Worm (Caenorhabditis elegans) whole organism, L4 larva: ENCODE results near the gene srx-86.

Experiments
- F44E2.7 ChIP-seq: fragments of 200-800 bp; sonication (Bioruptor generic); IDR thresholded peaks from 2 replicates; pipeline ENCODE4 v2.1.2; 2022; ENCODE audit warnings: missing genetic modification characterization, missing compliant biosample characterization
- R02D3.7 ChIP-seq: fragments of 150-350 bp; sonication (generic microtip); optimal IDR thresholded peaks from 3 replicates; lab custom pipeline; 2014; ENCODE audit warnings: missing biosample characterization, missing genetic modification characterization
- T26A8.4 ChIP-seq: fragments of 200-800 bp; sonication (Bioruptor generic); IDR thresholded peaks from 2 replicates; pipeline ENCODE4 v1.3.6; 2022; ENCODE audit warnings: missing genetic modification characterization, missing compliant biosample characterization
- ZK546.5 ChIP-seq, 2 experiments: sonication (generic microtip); optimal IDR thresholded peaks; 2 replicates each; lab custom pipeline; 2017; ENCODE audit warnings: missing biosample characterization in 2 of 2, missing genetic modification characterization in 2 of 2
- aha-1 ChIP-seq: fragments of 150-350 bp; peaks from one replicate; lab custom pipeline; 2014; ENCODE audit warnings: missing biosample characterization, missing genetic modification characterization
- ama-1 ChIP-seq: fragments of 150-350 bp; optimal IDR thresholded peaks from 2 replicates; lab custom pipeline; 2014; ENCODE audit warnings: inconsistent platforms, mixed read lengths
- arid-1 ChIP-seq: fragments of 200-800 bp; sonication (Bioruptor generic); conservative IDR thresholded peaks from 2 replicates; pipeline ENCODE4 v1.3.6; 2022; ENCODE audit warnings: missing genetic modification reagents, missing genetic modification characterization, missing compliant biosample characterization
- ceh-28 ChIP-seq: fragments of 150-350 bp; optimal IDR thresholded peaks from 2 replicates; lab custom pipeline; 2014; ENCODE audit warnings: missing biosample characterization, missing genetic modification reagents, missing genetic modification characterization
- ceh-44 ChIP-seq: fragments of 200-800 bp; sonication (Bioruptor generic); IDR thresholded peaks from 2 replicates; pipeline ENCODE4 v1.3.6; 2022; ENCODE audit warnings: missing genetic modification reagents, missing genetic modification characterization, missing compliant biosample characterization
- ceh-62 ChIP-seq: sonication (generic microtip); optimal IDR thresholded peaks from 2 replicates; lab custom pipeline; 2017; ENCODE audit warnings: missing biosample characterization, missing genetic modification characterization
- ces-1 ChIP-seq: fragments of 150-350 bp; sonication (generic microtip); optimal IDR thresholded peaks from 4 replicates; lab custom pipeline; 2014; ENCODE audit warnings: missing biosample characterization, missing genetic modification reagents, missing genetic modification characterization
- ctbp-1 ChIP-seq: fragments of 200-800 bp; sonication (Bioruptor generic); IDR thresholded peaks from 2 replicates; pipeline ENCODE4 v1.3.6; 2022; ENCODE audit warnings: missing genetic modification reagents, missing genetic modification characterization, missing compliant biosample characterization
- daf-16 ChIP-seq, 3 experiments: sonication (generic microtip); optimal IDR thresholded peaks; 2 replicates each; lab custom pipeline; 2016 to 2017; ENCODE audit warnings: missing genetic modification characterization in 3 of 3, missing genetic modification reagents in 3 of 3, mild to moderate bottlenecking in 2 of 3, missing compliant biosample characterization in 2 of 3, missing biosample characterization in 1 of 3, moderate library complexity in 1 of 3
- daf-19 ChIP-seq: fragments of 200-800 bp; sonication (Bioruptor generic); conservative IDR thresholded peaks from 2 replicates; pipeline ENCODE4 v1.3.6; 2022; ENCODE audit warnings: missing genetic modification characterization, missing compliant biosample characterization
- dmd-6 ChIP-seq: fragments of 200-800 bp; sonication (Bioruptor generic); IDR thresholded peaks from 2 replicates; pipeline ENCODE4 v1.3.6; 2022; ENCODE audit warnings: missing genetic modification reagents, missing genetic modification characterization, missing compliant biosample characterization
- dmd-8 ChIP-seq: fragments of 200-800 bp; sonication (Bioruptor generic); IDR thresholded peaks from 2 replicates; pipeline ENCODE4 v1.3.6; 2022; ENCODE audit warnings: missing genetic modification characterization, missing compliant biosample characterization
- dmd-9 ChIP-seq: fragments of 200-800 bp; sonication (Bioruptor generic); IDR thresholded peaks from 2 replicates; pipeline ENCODE4 v1.3.6; 2022; ENCODE audit warnings: missing genetic modification reagents, missing genetic modification characterization, missing compliant biosample characterization
- egl-43 ChIP-seq: fragments of 200-800 bp; sonication (Bioruptor generic); IDR thresholded peaks from 2 replicates; pipeline ENCODE4 v1.3.6; 2022; ENCODE audit warnings: missing genetic modification reagents, missing genetic modification characterization, missing compliant biosample characterization
- gei-8 ChIP-seq: fragments of 200-800 bp; sonication (Bioruptor generic); optimal IDR thresholded peaks from 2 replicates; lab custom pipeline; 2018; ENCODE audit warnings: mild to moderate bottlenecking, missing genetic modification characterization, missing compliant biosample characterization
- lin-1 ChIP-seq: fragments of 200-800 bp; sonication (Bioruptor generic); IDR thresholded peaks from 2 replicates; pipeline ENCODE4 v1.3.6; 2022; ENCODE audit warnings: missing genetic modification reagents, missing genetic modification characterization, missing compliant biosample characterization
- lin-13 ChIP-seq: fragments of 150-350 bp; optimal IDR thresholded peaks from 2 replicates; lab custom pipeline; 2014; ENCODE audit warnings: missing biosample characterization, missing genetic modification reagents, missing genetic modification characterization
- lin-29 ChIP-seq: fragments of 200-800 bp; sonication (Bioruptor generic); IDR thresholded peaks from 2 replicates; pipeline ENCODE4 v1.3.6; 2022; ENCODE audit warnings: missing genetic modification reagents, missing genetic modification characterization, missing compliant biosample characterization
- lin-39 ChIP-seq: fragments of 150-350 bp; optimal IDR thresholded peaks from 2 replicates; lab custom pipeline; 2014; ENCODE audit warnings: missing biosample characterization, missing genetic modification reagents, missing genetic modification characterization
- mdt-29 ChIP-seq: fragments of 200-800 bp; sonication (Bioruptor generic); IDR thresholded peaks from 2 replicates; pipeline ENCODE4 v1.3.6; 2022; ENCODE audit warnings: missing genetic modification reagents, missing genetic modification characterization, missing compliant biosample characterization
- mxl-3 ChIP-seq: fragments of 200-800 bp; sonication (Bioruptor generic); optimal IDR thresholded peaks from 2 replicates; lab custom pipeline; 2018; ENCODE audit warnings: mild to moderate bottlenecking, missing genetic modification characterization, missing compliant biosample characterization
- nhr-102 ChIP-seq: sonication (generic microtip); optimal IDR thresholded peaks from 2 replicates; lab custom pipeline; 2016; ENCODE audit warnings: mild to moderate bottlenecking, missing genetic modification characterization, moderate library complexity, missing compliant biosample characterization
- nhr-111 ChIP-seq: fragments of 200-800 bp; sonication (Bioruptor generic); optimal IDR thresholded peaks from 2 replicates; lab custom pipeline; 2018; ENCODE audit warnings: mild to moderate bottlenecking, missing genetic modification characterization, missing compliant biosample characterization
- nhr-237 ChIP-seq: sonication (generic microtip); optimal IDR thresholded peaks from 2 replicates; lab custom pipeline; 2017; ENCODE audit warnings: missing biosample characterization, missing genetic modification characterization
- nhr-25 ChIP-seq: sonication (generic microtip); optimal IDR thresholded peaks from 2 replicates; lab custom pipeline; 2017; ENCODE audit warnings: missing genetic modification characterization, mild to moderate bottlenecking, missing compliant biosample characterization, antibody characterized with exemption, moderate library complexity, borderline replicate concordance; ENCODE audit not compliant: insufficient read depth
- nhr-41 ChIP-seq: fragments of 200-800 bp; sonication (Bioruptor generic); IDR thresholded peaks from 2 replicates; pipeline ENCODE4 v1.3.6; 2022; ENCODE audit warnings: missing genetic modification reagents, missing genetic modification characterization, missing compliant biosample characterization
- nhr-76 ChIP-seq: fragments of 150-350 bp; optimal IDR thresholded peaks from 2 replicates; lab custom pipeline; 2014; ENCODE audit warnings: missing biosample characterization, missing genetic modification characterization
- pha-4 ChIP-seq, 2 experiments: fragments of 150-350 bp in 1 of 2; fragments of 200-800 bp in 1 of 2; sonication (Bioruptor generic) in 1 of 2; IDR thresholded peaks in 1 of 2; optimal IDR thresholded peaks in 1 of 2; 2 replicates each; pipeline versions ENCODE4 v1.3.6 to Lab custom; 2014 to 2022; ENCODE audit warnings: missing genetic modification characterization in 2 of 2, missing genetic modification reagents in 2 of 2, missing biosample characterization in 1 of 2, missing compliant biosample characterization in 1 of 2
- rbr-2 ChIP-seq: sonication (generic microtip); optimal IDR thresholded peaks from 2 replicates; lab custom pipeline; 2016; ENCODE audit warnings: missing genotype, missing genetic modification characterization, missing compliant biosample characterization
- saeg-2 ChIP-seq: fragments of 200-800 bp; sonication (Bioruptor generic); IDR thresholded peaks from 2 replicates; pipeline ENCODE4 v1.3.6; 2022; ENCODE audit warnings: missing genetic modification reagents, missing genetic modification characterization, missing compliant biosample characterization
- snpc-4 ChIP-seq: fragments of 150-350 bp; optimal IDR thresholded peaks from 2 replicates; lab custom pipeline; 2014; ENCODE audit warnings: missing biosample characterization, missing genetic modification characterization
- spr-1 ChIP-seq: sonication (generic microtip); optimal IDR thresholded peaks from 2 replicates; lab custom pipeline; 2016; ENCODE audit warnings: mild to moderate bottlenecking, missing genetic modification characterization, missing compliant biosample characterization
- tag-97 ChIP-seq: fragments of 200-800 bp; sonication (Bioruptor generic); IDR thresholded peaks from 2 replicates; pipeline ENCODE4 v1.3.6; 2022; ENCODE audit warnings: missing genetic modification characterization, missing compliant biosample characterization
- tra-1 ChIP-seq: fragments of 200-800 bp; sonication (Bioruptor generic); IDR thresholded peaks from 2 replicates; pipeline ENCODE4 v1.3.6; 2022; ENCODE audit warnings: missing genetic modification reagents, missing genetic modification characterization, missing compliant biosample characterization
- unc-62 ChIP-seq, 3 experiments: fragments of 150-350 bp in 1 of 3; sonication (generic microtip); optimal IDR thresholded peaks in 2 of 3; peaks in 1 of 3; 1 replicate in 1 of 3; 2 replicates in 2 of 3; lab custom pipeline; 2014 to 2017; ENCODE audit warnings: missing biosample characterization in 3 of 3, missing genetic modification characterization in 3 of 3, missing genetic modification reagents in 3 of 3, missing genotype in 1 of 3
- vab-7 ChIP-seq: fragments of 200-800 bp; sonication (Bioruptor generic); IDR thresholded peaks from 2 replicates; pipeline ENCODE4 v1.3.6; 2022; ENCODE audit warnings: missing genetic modification reagents, missing genetic modification characterization, missing compliant biosample characterization
- zfp-2 ChIP-seq: sonication (generic microtip); optimal IDR thresholded peaks from 2 replicates; lab custom pipeline; 2016; ENCODE audit warnings: mild to moderate bottlenecking, missing genetic modification characterization, missing compliant biosample characterization
- zip-11 ChIP-seq: fragments of 200-800 bp; sonication (Bioruptor generic); IDR thresholded peaks from 2 replicates; pipeline ENCODE4 v1.3.6; 2022; ENCODE audit warnings: missing genetic modification characterization, missing compliant biosample characterization

srx-86 gene

ce11 chrV:11531831-11532534 lies 30.8 kb upstream of the srx-86 start (continued):
- TF ChIP-seq nhr-41 (0 out of 2 replicates have a peak, but pooled peaks have one; percentile 24), ceh-62 (tag; lab: Kevin White, UChicago) (no peak), R02D3.7 (tag; lab: Kevin White, UChicago) (no peak), ZK546.5 (tag; optimal IDR thresholded peaks at IDR 0.05; lab: Kevin White, UChicago) (no peak), snpc-4 (tag; lab: Kevin White, UChicago) (no peak), T26A8.4 (GFP tag; lab: Robert Waterston, UW) (0 out of 2 replicates have a peak, but pooled peaks have one; percentile 40), arid-1 (GFP tag; lab: Robert Waterston, UW) (no peak), daf-16 (GFP tag; optimal IDR thresholded peaks at IDR 0.05; lab: Kevin White, UChicago) (peak; percentile 62 to 96), daf-16 (tag; optimal IDR thresholded peaks at IDR 0.05; lab: Kevin White, UChicago) (peak; percentile 91), dmd-6 (GFP tag; lab: Robert Waterston, UW) (peak; percentile 92), daf-19 (GFP tag; lab: Robert Waterston, UW) (no peak), mdt-29 (GFP tag; lab: Robert Waterston, UW) (0 out of 2 replicates have a peak, but pooled peaks have one; percentile 31), dmd-9 (no peak), nhr-25 (peak; percentile 80), lin-1 (GFP tag; lab: Robert Waterston, UW) (peak; percentile 64), mxl-3 (GFP tag; lab: Kevin White, UChicago) (peak; percentile 98), vab-7 (no peak), nhr-237 (tag; lab: Kevin White, UChicago) (no peak), tag-97 (no peak), F44E2.7 (GFP tag; lab: Robert Waterston, UW) (no peak), pha-4 (GFP tag; IDR thresholded peaks at IDR 0.05; lab: Robert Waterston, UW) (peak; percentile 59; the same call in 1 of the 2 replicates), pha-4 (tag; optimal IDR thresholded peaks at IDR 0.05; lab: Kevin White, UChicago) (peak; percentile 46), spr-1 (tag; lab: Kevin White, UChicago) (peak; percentile 42), ceh-44 (GFP tag; lab: Robert Waterston, UW) (no peak)

- TF ChIP-seq zip-11 (GFP tag; lab: Robert Waterston, UW) (no peak), ceh-28 (no peak), ctbp-1 (GFP tag; lab: Robert Waterston, UW) (0 out of 2 replicates have a peak, but pooled peaks have one; percentile 10), lin-29 (no peak), zfp-2 (tag; lab: Kevin White, UChicago) (no peak), dmd-6 (GFP tag; lab: Robert Waterston, UW) (0 out of 2 replicates have a peak, but pooled peaks have one; percentile 4), nhr-76 (tag; lab: Kevin White, UChicago) (no peak), lin-39 (tag; lab: Kevin White, UChicago) (no peak), F44E2.7 (GFP tag; lab: Robert Waterston, UW) (no peak), rbr-2 (tag; lab: Kevin White, UChicago) (no peak), pha-4 (GFP tag; IDR thresholded peaks at IDR 0.05; lab: Robert Waterston, UW) (no peak), pha-4 (tag; optimal IDR thresholded peaks at IDR 0.05; lab: Kevin White, UChicago) (no peak), dmd-9 (no peak), aha-1 (peak; percentile 24), nhr-102 (no peak), nhr-111 (GFP tag; lab: Kevin White, UChicago) (no peak), egl-43 (no peak), unc-62 (GFP tag; optimal IDR thresholded peaks at IDR 0.05 in 1 of 2; lab: Kevin White, UChicago) (peak in 1 of 2 experiments; percentile 93), unc-62 (tag; optimal IDR thresholded peaks at IDR 0.05; lab: Kevin White, UChicago) (no peak), lin-13 (no peak), saeg-2 (GFP tag; lab: Robert Waterston, UW) (no peak), tra-1 (no peak), snpc-4 (tag; lab: Kevin White, UChicago) (no peak), dmd-8 (GFP tag; lab: Robert Waterston, UW) (no peak), ZK546.5 (tag; optimal IDR thresholded peaks at IDR 0.05; lab: Kevin White, UChicago) (no peak), ama-1 (lab: Kevin White, UChicago) (peak; percentile 11), ces-1 (GFP tag; lab: Kevin White, UChicago) (no peak), gei-8 (no peak)
Measured at ce11 chrV:11532535-11532853, 30.2 kb upstream of the srx-86 start.
